Worm (Caenorhabditis elegans): ENCODE measurements around the gene T25B9.5.

T25B9.5 gene

ce11 chrIV:10734527-10735436, 19.8 kb downstream of the T25B9.5 start, which contains the start of the genes orc-5 and cyb-1:
Gene orc-5 (minus strand): TSS chrIV:10734588.
Gene cyb-1 (plus strand): TSS chrIV:10735216.
- peak; percentile 9 for TF ChIP-seq hlh-11 (tag; optimal IDR thresholded peaks at IDR 0.05)
- no peak for TF ChIP-seq gei-8 (GFP tag; optimal IDR thresholded peaks at IDR 0.05)
- TF ChIP-seq nhr-28 (tag; optimal IDR thresholded peaks at IDR 0.05), result no peak
- peak; percentile 99 for TF ChIP-seq T20F7.1 (GFP tag; optimal IDR thresholded peaks at IDR 0.05)
- TF ChIP-seq vab-7 (GFP tag; IDR thresholded peaks at IDR 0.05), result no peak
- no peak for TF ChIP-seq php-3 (GFP tag; IDR thresholded peaks at IDR 0.05)
- no peak for TF ChIP-seq nhr-77 (tag; optimal IDR thresholded peaks at IDR 0.05)
- TF ChIP-seq ctbp-1 (GFP tag; IDR thresholded peaks at IDR 0.05), result no peak
- no peak for TF ChIP-seq duxl-1 (tag; optimal IDR thresholded peaks at IDR 0.05; ENCODE audit: poor library complexity)
- no peak for TF ChIP-seq nhr-10 (tag; optimal IDR thresholded peaks at IDR 0.05)
- TF ChIP-seq F44E2.7 (GFP tag; IDR thresholded peaks at IDR 0.05), result no peak
- TF ChIP-seq F37D6.2 (tag; optimal IDR thresholded peaks at IDR 0.05), result no peak
- TF ChIP-seq daf-16 (GFP tag; optimal IDR thresholded peaks at IDR 0.05), result no peak
- TF ChIP-seq daf-16 (tag; optimal IDR thresholded peaks at IDR 0.05), result peak; percentile 44
- peak; percentile 39 for TF ChIP-seq lin-15B (tag; optimal IDR thresholded peaks at IDR 0.05)
- no peak for TF ChIP-seq mdt-29 (GFP tag; IDR thresholded peaks at IDR 0.05)
- peak; percentile 67 for TF ChIP-seq nhr-6 (tag; optimal IDR thresholded peaks at IDR 0.05)
- TF ChIP-seq R02D3.7 (tag; optimal IDR thresholded peaks at IDR 0.05), result no peak
- no peak for TF ChIP-seq sdz-12 (GFP tag; optimal IDR thresholded peaks at IDR 0.05)
- TF ChIP-seq dpl-1 (GFP tag; optimal IDR thresholded peaks at IDR 0.05), result peak; percentile 96
- TF ChIP-seq lin-13 (GFP tag; optimal IDR thresholded peaks at IDR 0.05), result peak; percentile 21
- peak; percentile 22; the same call in 1 of the 2 replicates for TF ChIP-seq dmd-6 (GFP tag; IDR thresholded peaks at IDR 0.05)
- TF ChIP-seq mep-1 (tag; optimal IDR thresholded peaks at IDR 0.05), result no peak
- TF ChIP-seq ceh-32 (tag; optimal IDR thresholded peaks at IDR 0.05; ENCODE audit: poor library complexity), result no peak
- peak; percentile 51 for TF ChIP-seq hmg-1.1 (GFP tag; IDR thresholded peaks at IDR 0.05)
- peak in 1 of 2 experiments; percentile 8 for TF ChIP-seq mdl-1 (tag; optimal IDR thresholded peaks at IDR 0.05)
- no peak for TF ChIP-seq lir-3 (tag; optimal IDR thresholded peaks at IDR 0.05)
- TF ChIP-seq unc-130 (GFP tag; optimal IDR thresholded peaks at IDR 0.05), result peak; percentile 0
- TF ChIP-seq ZK337.2 (GFP tag; IDR thresholded peaks at IDR 0.05), result no peak
- no peak for TF ChIP-seq F10B5.3 (tag; optimal IDR thresholded peaks at IDR 0.05)
- no peak for TF ChIP-seq spr-1 (tag; optimal IDR thresholded peaks at IDR 0.05)
- TF ChIP-seq aha-1 (tag), result peak; percentile 94
- TF ChIP-seq Y48G9A.11 (GFP tag; IDR thresholded peaks at IDR 0.05), result peak; percentile 91
- TF ChIP-seq tra-1 (GFP tag; IDR thresholded peaks at IDR 0.05), result no peak
- TF ChIP-seq mes-2 (tag; optimal IDR thresholded peaks at IDR 0.05; ENCODE audit: poor library complexity, severe bottlenecking), result peak; percentile 87
- TF ChIP-seq lsy-2 (tag; optimal IDR thresholded peaks at IDR 0.05), result peak in 1 of 2 experiments; percentile 85
- TF ChIP-seq hlh-30 (tag; optimal IDR thresholded peaks at IDR 0.05; ENCODE audit: insufficient read depth), result peak; percentile 72
- peak in 1 of 2 experiments; percentile 92 for TF ChIP-seq unc-62 (GFP tag; optimal IDR thresholded peaks at IDR 0.05 in 1 of 2)
- no peak for TF ChIP-seq unc-62 (tag; optimal IDR thresholded peaks at IDR 0.05)
- no peak for TF ChIP-seq arid-1 (GFP tag; conservative IDR thresholded peaks at IDR 0.05)

- TF ChIP-seq unc-39 (tag; optimal IDR thresholded peaks at IDR 0.05) (no peak), unc-62 (GFP tag; optimal IDR thresholded peaks at IDR 0.05 in 1 of 2) (peak in 1 of 2 experiments; percentile 79), unc-62 (tag; optimal IDR thresholded peaks at IDR 0.05) (no peak)
These were observed 26.9 kb downstream of the T25B9.5 start, which contains the start of gene ZC168.2 for ce11 chrIV:10727734-10728133. Gene ZC168.2 (plus strand): TSS chrIV:10728034.

All from whole organism, L4 larva.